Fruit fly (Drosophila melanogaster) whole organism, embryonic: Measurements from ENCODE around the gene dbr.

Experiments used
- CG14860 ChIP-seq: fragments of 200-800 bp; sonication (Bioruptor generic); IDR thresholded peaks from 3 replicates; pipeline ENCODE4 v1.3.6; 2022; ENCODE audit warnings: missing biosample characterization, missing genetic modification characterization; ENCODE audit not compliant: partially characterized antibody
- CG1529 ChIP-seq: fragments of 200-800 bp; sonication (Bioruptor generic); optimal IDR thresholded peaks from 3 replicates; lab custom pipeline; 2018; ENCODE audit warnings: missing biosample characterization, missing genetic modification characterization
- CG7963 ChIP-seq: fragments of 200-800 bp; sonication (Bioruptor generic); IDR thresholded peaks from 3 replicates; pipeline ENCODE4 v1.3.6; 2022; ENCODE audit warnings: missing biosample characterization, missing genetic modification characterization; ENCODE audit not compliant: partially characterized antibody
- Chrac-16 ChIP-seq: fragments of 200-800 bp; sonication (Bioruptor generic); optimal IDR thresholded peaks from 3 replicates; lab custom pipeline; 2016; ENCODE audit warnings: missing biosample characterization, missing genetic modification characterization
- Elba2 ChIP-seq: fragments of 200-800 bp; sonication (Bioruptor generic); optimal IDR thresholded peaks from 3 replicates; lab custom pipeline; 2016; ENCODE audit warnings: missing biosample characterization, missing genetic modification characterization
- shn ChIP-seq: fragments of 200-800 bp; sonication (Bioruptor generic); optimal IDR thresholded peaks from 3 replicates; lab custom pipeline; 2016; ENCODE audit warnings: missing biosample characterization, missing genetic modification characterization

- TF ChIP-seq Elba2 (GFP tag; lab: Kevin White, UChicago) (no peak), shn (no peak), CG1529 (GFP tag; lab: Kevin White, UChicago) (no peak), CG7963 (GFP tag; lab: Robert Waterston, UW) (no peak), CG14860 (GFP tag; lab: Robert Waterston, UW) (no peak), Chrac-16 (GFP tag; lab: Kevin White, UChicago) (no peak)
These were observed 18.8 kb downstream of the dbr start for dm6 chr2L:85099-85498.
